Worm (Caenorhabditis elegans) whole organism, midembryonic: ENCODE data around the gene H03G16.7.

Experiments
- cog-1 ChIP-seq: sonication (generic microtip); optimal IDR thresholded peaks from 2 replicates; lab custom pipeline; 2016; ENCODE audit warnings: missing genetic modification characterization, missing compliant biosample characterization
- med-1 ChIP-seq: sonication (generic microtip); optimal IDR thresholded peaks from 2 replicates; lab custom pipeline; 2017; ENCODE audit warnings: missing genetic modification characterization, mild to moderate bottlenecking, missing compliant biosample characterization, antibody characterized with exemption, missing genetic modification reagents; ENCODE audit not compliant: insufficient read depth

H03G16.7 gene

DNA sequence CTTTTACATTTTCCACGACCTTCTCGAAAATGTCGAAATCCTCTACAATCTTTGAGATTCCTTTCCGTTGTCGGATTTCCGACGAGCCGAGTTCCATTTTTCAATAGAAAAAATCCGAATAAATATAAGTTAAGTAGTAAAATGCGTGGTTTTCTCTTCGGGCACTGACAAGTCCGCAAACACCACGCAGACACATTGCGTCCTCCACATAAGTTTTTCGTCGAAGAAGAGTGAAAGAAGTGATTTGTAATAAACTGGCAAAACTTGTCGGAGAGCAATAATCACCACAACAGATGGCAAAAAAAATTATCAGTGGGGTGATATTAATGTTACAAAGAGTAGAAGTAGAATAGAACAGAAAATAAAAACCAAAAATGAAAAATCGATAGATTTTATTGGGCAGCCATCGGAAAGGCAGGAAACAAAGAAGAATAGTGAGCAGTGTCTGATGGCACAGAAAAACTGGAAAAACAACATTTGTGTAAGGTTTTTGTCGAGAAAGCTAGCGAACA, 48.9 kb downstream of the H03G16.7 start, which contains the start of gene ergi-2:
Gene ergi-2 (minus strand): TSS at position 462 of the 512 bp plus-strand sequence.
- TF ChIP-seq cog-1 (tag; lab: Kevin White, UChicago) (no peak), med-1 (GFP tag; lab: Kevin White, UChicago) (no peak)
